Worm (Caenorhabditis elegans) whole organism, early embryonic: ENCODE results near the gene ptr-20.

Experiments used
- B0310.2 ChIP-seq: sonication (generic microtip); optimal IDR thresholded peaks from 2 replicates; lab custom pipeline; 2016; ENCODE audit warnings: mild to moderate bottlenecking, missing genetic modification characterization, missing compliant biosample characterization
- F13C5.2 ChIP-seq: sonication (generic microtip); optimal IDR thresholded peaks from 2 replicates; lab custom pipeline; 2017; ENCODE audit warnings: mild to moderate bottlenecking, missing genetic modification characterization, inconsistent platforms, missing compliant biosample characterization
- ama-1 ChIP-seq: fragments of 150-350 bp; optimal IDR thresholded peaks from 2 replicates; lab custom pipeline; 2014
- ceh-36 ChIP-seq: sonication (generic microtip); optimal IDR thresholded peaks from 2 replicates; lab custom pipeline; 2016; ENCODE audit warnings: missing genetic modification characterization, inconsistent platforms, missing compliant biosample characterization
- hmbx-1 ChIP-seq: sonication (generic microtip); optimal IDR thresholded peaks from 2 replicates; lab custom pipeline; 2016; ENCODE audit warnings: mild to moderate bottlenecking, missing genetic modification characterization, missing compliant biosample characterization
- hmg-4 ChIP-seq: fragments of 200-800 bp; sonication (Bioruptor generic); optimal IDR thresholded peaks from 2 replicates; lab custom pipeline; 2018; ENCODE audit warnings: mild to moderate bottlenecking, missing genetic modification characterization, missing compliant biosample characterization
- pes-1 ChIP-seq: fragments of 200-800 bp; sonication (Bioruptor generic); IDR thresholded peaks from 2 replicates; pipeline ENCODE4 v1.3.6; 2022; ENCODE audit warnings: missing genetic modification reagents, missing genetic modification characterization, missing compliant biosample characterization
- scrt-1 ChIP-seq: fragments of 200-800 bp; sonication (Bioruptor generic); IDR thresholded peaks from 2 replicates; pipeline ENCODE4 v1.3.6; 2022; ENCODE audit warnings: missing genetic modification characterization, missing compliant biosample characterization
- tbx-11 ChIP-seq: fragments of 200-800 bp; sonication (Bioruptor generic); IDR thresholded peaks from 2 replicates; pipeline ENCODE4 v1.3.6; 2022; ENCODE audit warnings: missing genetic modification characterization, missing compliant biosample characterization

ptr-20 gene

ce11 chrII:15208874-15209273 is 50.9 kb downstream of the ptr-20 start:
- TF ChIP-seq pes-1: no peak
- no peak for TF ChIP-seq F13C5.2 (tag; lab: Kevin White, UChicago)
- no peak for TF ChIP-seq B0310.2 (tag; lab: Kevin White, UChicago)
- no peak for TF ChIP-seq ama-1 (lab: Kevin White, UChicago)
- no peak for TF ChIP-seq hmbx-1 (tag; lab: Kevin White, UChicago)
- no peak for TF ChIP-seq hmg-4 (GFP tag; lab: Kevin White, UChicago)
- peak; percentile 73 for TF ChIP-seq ceh-36 (tag; lab: Kevin White, UChicago)

DNA sequence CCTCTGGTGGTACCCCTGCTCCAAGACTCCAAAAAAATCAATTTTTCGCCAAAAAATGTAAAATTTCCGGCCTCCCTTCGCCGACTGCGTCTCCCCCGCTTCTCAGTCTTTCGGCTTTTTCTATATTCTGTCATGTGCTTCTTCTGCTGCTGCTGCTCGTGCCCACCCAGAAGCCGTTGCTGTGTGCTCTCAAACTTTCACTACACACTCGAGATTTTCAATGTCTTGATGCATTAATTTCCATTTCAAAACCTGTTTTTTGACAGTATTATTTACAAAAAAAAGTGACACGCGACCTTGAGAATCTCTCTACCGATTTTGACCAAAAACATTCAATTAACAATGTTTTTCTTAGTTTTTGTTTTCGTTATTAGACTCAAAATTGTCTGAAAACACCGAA is 51.3 kb downstream of the ptr-20 start:
- TF ChIP-seq ceh-36 (tag; lab: Kevin White, UChicago): no peak
- TF ChIP-seq tbx-11 (GFP tag; lab: Robert Waterston, UW): no peak
- TF ChIP-seq F13C5.2 (tag; lab: Kevin White, UChicago): no peak
- TF ChIP-seq hmbx-1 (tag; lab: Kevin White, UChicago): no peak
- no peak for TF ChIP-seq scrt-1 (GFP tag; lab: Robert Waterston, UW)

- no peak for TF ChIP-seq scrt-1 (GFP tag; lab: Robert Waterston, UW)
These were observed 54.4 kb downstream of the ptr-20 start for ce11 chrII:15212260-15212914.
